Fruit fly (Drosophila melanogaster) whole organism, embryonic: ENCODE measurements around the gene slpr.

Experiments
- BEAF-32 ChIP-seq: fragments of 200-800 bp; sonication (Bioruptor generic); optimal IDR thresholded peaks from 3 replicates; lab custom pipeline; 2017; ENCODE audit warnings: missing biosample characterization, missing genetic modification characterization, mild to moderate bottlenecking, moderate library complexity, missing genetic modification reagents
- CG10147 ChIP-seq: fragments of 200-800 bp; sonication (Bioruptor generic); optimal IDR thresholded peaks from 2 replicates; lab custom pipeline; 2019; ENCODE audit warnings: missing biosample characterization, mild to moderate bottlenecking, missing genetic modification characterization, moderate library complexity
- CG11085 ChIP-seq: fragments of 200-800 bp; sonication (Bioruptor generic); IDR thresholded peaks from 2 replicates; pipeline ENCODE4 v1.3.6; 2022; ENCODE audit warnings: missing biosample characterization, missing genetic modification characterization
- CG11093 ChIP-seq: fragments of 200-800 bp; sonication (Bioruptor generic); IDR thresholded peaks from 3 replicates; pipeline ENCODE4 v1.3.6; 2022; ENCODE audit warnings: missing biosample characterization, missing genetic modification characterization
- CG11456 ChIP-seq: fragments of 200-800 bp; sonication (Bioruptor generic); IDR thresholded peaks from 3 replicates; pipeline ENCODE4 v1.3.6; 2022; ENCODE audit warnings: missing biosample characterization, missing genetic modification characterization
- CG12071 ChIP-seq: fragments of 200-800 bp; sonication (Bioruptor generic); optimal IDR thresholded peaks from 3 replicates; lab custom pipeline; 2018; ENCODE audit warnings: missing biosample characterization, mild to moderate bottlenecking, missing genetic modification characterization
- CG1233 ChIP-seq: fragments of 200-800 bp; sonication (Bioruptor generic); optimal IDR thresholded peaks from 4 replicates; lab custom pipeline; 2018; ENCODE audit warnings: missing biosample characterization, mild to moderate bottlenecking, missing genetic modification characterization
- CG13296 ChIP-seq: fragments of 200-800 bp; sonication (Bioruptor generic); optimal IDR thresholded peaks from 3 replicates; lab custom pipeline; 2018; ENCODE audit warnings: missing biosample characterization, mild to moderate bottlenecking, missing genetic modification characterization
- CG14050 ChIP-seq: fragments of 200-800 bp; sonication (Bioruptor generic); IDR thresholded peaks from 3 replicates; pipeline ENCODE4 v1.3.6; 2022; ENCODE audit warnings: missing biosample characterization, missing genetic modification characterization
- CG17359 ChIP-seq: fragments of 200-800 bp; sonication (Bioruptor generic); optimal IDR thresholded peaks from 3 replicates; lab custom pipeline; 2018; ENCODE audit warnings: missing biosample characterization, mild to moderate bottlenecking, missing genetic modification characterization, moderate library complexity
- CG2202 ChIP-seq: fragments of 200-800 bp; sonication (Bioruptor generic); optimal IDR thresholded peaks from 2 replicates; lab custom pipeline; 2018; ENCODE audit warnings: missing biosample characterization, mild to moderate bottlenecking, missing genetic modification characterization
- CG4328 ChIP-seq: fragments of 200-800 bp; sonication (Bioruptor generic); optimal IDR thresholded peaks from 3 replicates; lab custom pipeline; 2017; ENCODE audit warnings: missing biosample characterization, missing genetic modification reagents, missing genetic modification characterization
- CG4424 ChIP-seq: fragments of 200-800 bp; sonication (Bioruptor generic); optimal IDR thresholded peaks from 3 replicates; lab custom pipeline; 2016; ENCODE audit warnings: missing biosample characterization, missing genetic modification characterization
- CG5180 ChIP-seq: fragments of 200-800 bp; sonication (Bioruptor generic); optimal IDR thresholded peaks from 3 replicates; lab custom pipeline; 2017; ENCODE audit warnings: missing biosample characterization, missing genetic modification characterization, mild to moderate bottlenecking, moderate library complexity, missing genetic modification reagents
- CG5953 ChIP-seq: fragments of 200-800 bp; sonication (Bioruptor generic); IDR thresholded peaks from 2 replicates; pipeline ENCODE4 v1.3.6; 2022; ENCODE audit warnings: missing biosample characterization, missing genetic modification characterization
- CG8290 ChIP-seq, 3 experiments: fragments of 200-800 bp; sonication (Bioruptor generic); optimal IDR thresholded peaks; 2 replicates each; lab custom pipeline; 2016 to 2019; ENCODE audit warnings: missing biosample characterization in 3 of 3, missing genetic modification characterization in 3 of 3, mild to moderate bottlenecking in 2 of 3, moderate library complexity in 1 of 3
- CG9817 ChIP-seq: fragments of 200-800 bp; sonication (Bioruptor generic); optimal IDR thresholded peaks from 2 replicates; lab custom pipeline; 2018; ENCODE audit warnings: missing biosample characterization, mild to moderate bottlenecking, missing genetic modification characterization, moderate library complexity
- CHES-1-like ChIP-seq: fragments of 200-800 bp; sonication (Bioruptor generic); optimal IDR thresholded peaks from 2 replicates; lab custom pipeline; 2016; ENCODE audit warnings: missing biosample characterization, missing genetic modification characterization
- Dll ChIP-seq: fragments of 200-800 bp; sonication (Bioruptor generic); IDR thresholded peaks from 4 replicates; pipeline ENCODE4 v1.3.6; 2022; ENCODE audit warnings: missing biosample characterization, missing genetic modification characterization; ENCODE audit not compliant: partially characterized antibody
- Ets65A ChIP-seq: fragments of 200-800 bp; sonication (Bioruptor generic); peaks from one replicate; lab custom pipeline; 2016; ENCODE audit warnings: missing biosample characterization, missing genetic modification characterization
- Gsc ChIP-seq: fragments of 200-800 bp; sonication (Bioruptor generic); IDR thresholded peaks from 2 replicates; pipeline ENCODE4 v1.3.6; 2022; ENCODE audit warnings: missing biosample characterization, missing genetic modification characterization
- Hr39 ChIP-seq: fragments of >200 bp; optimal IDR thresholded peaks from 2 replicates; lab custom pipeline; 2017
- MBD-R2 ChIP-seq: fragments of 200-800 bp; sonication (Bioruptor generic); IDR thresholded peaks from 2 replicates; pipeline ENCODE4 v1.3.6; 2022; ENCODE audit warnings: missing biosample characterization, missing genetic modification characterization
- Nf-YA ChIP-seq: fragments of 200-800 bp; sonication (Bioruptor generic); IDR thresholded peaks from 2 replicates; pipeline ENCODE4 v1.3.6; 2022; ENCODE audit warnings: missing biosample characterization, missing genetic modification characterization
- Sox102F ChIP-seq: fragments of 200-800 bp; sonication (Bioruptor generic); optimal IDR thresholded peaks from 2 replicates; lab custom pipeline; 2018; ENCODE audit warnings: missing biosample characterization, mild to moderate bottlenecking, missing genetic modification characterization, moderate library complexity
- ac ChIP-seq: fragments of 200-800 bp; sonication (Bioruptor generic); optimal IDR thresholded peaks from 3 replicates; lab custom pipeline; 2017; ENCODE audit warnings: missing biosample characterization, mild to moderate bottlenecking, missing genetic modification characterization
- cg ChIP-seq: fragments of 200-800 bp; sonication (Bioruptor generic); optimal IDR thresholded peaks from 3 replicates; lab custom pipeline; 2019; ENCODE audit warnings: missing biosample characterization, mild to moderate bottlenecking, missing genetic modification characterization, moderate library complexity
- crp ChIP-seq, 2 experiments: fragments of 200-800 bp; sonication (Bioruptor generic); optimal IDR thresholded peaks; 2 replicates in 1 of 2; 3 replicates in 1 of 2; lab custom pipeline; 2017; ENCODE audit warnings: missing biosample characterization in 2 of 2, missing genetic modification characterization in 2 of 2, mild to moderate bottlenecking in 1 of 2, moderate library complexity in 1 of 2
- dati ChIP-seq: fragments of 200-800 bp; sonication (Bioruptor generic); IDR thresholded peaks from 2 replicates; pipeline ENCODE4 v1.3.6; 2022; ENCODE audit warnings: missing biosample characterization, missing genetic modification characterization
- en ChIP-seq: fragments of 200-800 bp; sonication (Bioruptor generic); optimal IDR thresholded peaks from 2 replicates; lab custom pipeline; 2016; ENCODE audit warnings: missing biosample characterization, missing genetic modification characterization
- esg ChIP-seq: fragments of 200-800 bp; sonication (Bioruptor generic); conservative IDR thresholded peaks from 2 replicates; pipeline ENCODE4 v1.3.6; 2022; ENCODE audit warnings: missing biosample characterization, missing genetic modification characterization
- ind ChIP-seq: fragments of 200-800 bp; sonication (Bioruptor generic); optimal IDR thresholded peaks from 3 replicates; lab custom pipeline; 2016; ENCODE audit warnings: missing biosample characterization, missing genetic modification characterization
- jumu ChIP-seq: fragments of 200-800 bp; sonication (Bioruptor generic); optimal IDR thresholded peaks from 3 replicates; lab custom pipeline; 2016; ENCODE audit warnings: missing biosample characterization, missing genetic modification characterization
- lola ChIP-seq, 3 experiments: fragments of >200 bp in 2 of 3; fragments of 200-800 bp in 1 of 3; sonication (Bioruptor generic) in 1 of 3; optimal IDR thresholded peaks; 2 replicates each; lab custom pipeline; 2017 to 2019; ENCODE audit warnings: missing biosample characterization in 3 of 3, missing genetic modification characterization in 3 of 3, mild to moderate bottlenecking in 1 of 3, moderate library complexity in 1 of 3
- lov ChIP-seq, 2 experiments: fragments of 200-800 bp in 1 of 2; fragments of >200 bp in 1 of 2; sonication (Bioruptor generic) in 1 of 2; IDR thresholded peaks in 1 of 2; optimal IDR thresholded peaks in 1 of 2; 2 replicates in 1 of 2; 3 replicates in 1 of 2; pipeline versions ENCODE4 v1.3.6 to Lab custom; 2017 to 2022; ENCODE audit warnings: missing biosample characterization in 1 of 2, missing genetic modification characterization in 1 of 2
- nom ChIP-seq: fragments of 200-800 bp; sonication (Bioruptor generic); optimal IDR thresholded peaks from 2 replicates; lab custom pipeline; 2017; ENCODE audit warnings: missing biosample characterization, missing genetic modification characterization, mild to moderate bottlenecking, moderate library complexity, missing genetic modification reagents
- pb ChIP-seq: fragments of 200-800 bp; sonication (Bioruptor generic); optimal IDR thresholded peaks from 3 replicates; lab custom pipeline; 2016; ENCODE audit warnings: missing biosample characterization, missing genetic modification characterization
- pfk ChIP-seq: fragments of 200-800 bp; sonication (Bioruptor generic); optimal IDR thresholded peaks from 2 replicates; lab custom pipeline; 2018; ENCODE audit warnings: missing biosample characterization, mild to moderate bottlenecking, missing genetic modification characterization, moderate library complexity
- pzg ChIP-seq: fragments of 200-800 bp; sonication (Bioruptor generic); optimal IDR thresholded peaks from 3 replicates; lab custom pipeline; 2018; ENCODE audit warnings: missing biosample characterization, mild to moderate bottlenecking, missing genetic modification characterization, moderate library complexity
- run ChIP-seq: fragments of 200-800 bp; sonication (Bioruptor generic); optimal IDR thresholded peaks from 3 replicates; lab custom pipeline; 2018; ENCODE audit warnings: missing biosample characterization, mild to moderate bottlenecking, missing genetic modification characterization
- sens ChIP-seq: fragments of 200-800 bp; sonication (Bioruptor generic); peaks from one replicate; lab custom pipeline; 2016; ENCODE audit warnings: missing biosample characterization, missing genetic modification characterization
- sim ChIP-seq: fragments of 200-800 bp; sonication (Bioruptor generic); IDR thresholded peaks from 2 replicates; pipeline ENCODE4 v1.3.6; 2022; ENCODE audit warnings: missing biosample characterization, missing genetic modification characterization
- ssp ChIP-seq: fragments of 200-800 bp; sonication (Bioruptor generic); IDR thresholded peaks from 2 replicates; pipeline ENCODE4 v1.3.6; 2022; ENCODE audit warnings: missing biosample characterization, missing genetic modification characterization
- stc ChIP-seq: fragments of 200-800 bp; sonication (Bioruptor generic); IDR thresholded peaks from 2 replicates; pipeline ENCODE4 v1.3.6; 2022; ENCODE audit warnings: missing biosample characterization, missing genetic modification characterization
- zfh2 ChIP-seq: fragments of 200-800 bp; sonication (Bioruptor generic); optimal IDR thresholded peaks from 2 replicates; lab custom pipeline; 2016; ENCODE audit warnings: missing biosample characterization, missing genetic modification characterization

slpr gene

DNA sequence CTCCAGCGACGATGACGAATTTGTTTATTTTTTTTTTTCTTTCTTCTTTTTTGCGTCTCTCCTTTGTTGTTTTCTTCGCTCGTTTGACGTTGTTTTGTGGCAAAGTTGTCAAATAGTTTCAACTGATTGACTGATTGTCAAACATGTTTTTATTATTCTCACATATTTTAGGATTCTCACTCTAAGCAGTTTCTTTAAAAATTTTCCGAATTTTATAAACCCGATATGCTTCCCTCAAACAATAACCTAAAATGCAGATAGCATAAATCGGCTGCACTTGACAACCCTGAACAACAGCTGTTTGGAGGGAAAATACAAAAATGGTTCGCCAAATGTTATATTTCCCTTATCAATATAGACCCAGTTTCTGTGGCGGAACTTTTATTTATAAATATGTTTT, 33.4 kb downstream of the slpr start, which contains the start of gene CG17982 (continued):
- no peak for TF ChIP-seq Dll (GFP tag; lab: Robert Waterston, UW)
- peak; percentile 83 for TF ChIP-seq CG1233 (GFP tag; lab: Kevin White, UChicago)
- peak; percentile 97 for TF ChIP-seq sens
- peak; percentile 84 for TF ChIP-seq ind (GFP tag; lab: Kevin White, UChicago)
- no peak for TF ChIP-seq Gsc (GFP tag; lab: Robert Waterston, UW)
- peak; percentile 32 for TF ChIP-seq BEAF-32
- TF ChIP-seq CG14050, result peak; percentile 71
- TF ChIP-seq Hr39 (lab: Kevin White, UChicago), result no peak
- peak; percentile 82 for TF ChIP-seq CG4424 (GFP tag; lab: Kevin White, UChicago)
- TF ChIP-seq CG12071 (GFP tag; lab: Kevin White, UChicago), result peak; percentile 76
- peak; percentile 89 for TF ChIP-seq CG9817 (tag; lab: Kevin White, UChicago)
- peak; percentile 57; the same call in 1 of the 2 replicates for TF ChIP-seq Nf-YA (GFP tag; lab: Robert Waterston, UW)
- peak; percentile 69 for TF ChIP-seq en (GFP tag; lab: Kevin White, UChicago)
- peak; percentile 74 for TF ChIP-seq esg (GFP tag; lab: Robert Waterston, UW)
- peak; percentile 88 for TF ChIP-seq zfh2 (GFP tag; lab: Kevin White, UChicago)
- peak; percentile 79 for TF ChIP-seq CG11456 (GFP tag; lab: Robert Waterston, UW)
- no peak for TF ChIP-seq lov (optimal IDR thresholded peaks at IDR 0.05; lab: Kevin White, UChicago)
- TF ChIP-seq lov (GFP tag; IDR thresholded peaks at IDR 0.05; lab: Robert Waterston, UW), result peak; percentile 76; the same call in 1 of the 3 replicates
- peak; percentile 86 for TF ChIP-seq nom
- TF ChIP-seq CG4328 (GFP tag; lab: Kevin White, UChicago), result peak; percentile 80
- TF ChIP-seq CG10147 (GFP tag; lab: Kevin White, UChicago), result peak; percentile 76
- TF ChIP-seq CG11085, result peak; percentile 64
- TF ChIP-seq dati, result peak; percentile 32; the same call in 1 of the 2 replicates
- TF ChIP-seq stc (GFP tag; lab: Robert Waterston, UW), result peak; percentile 74
- TF ChIP-seq ssp (GFP tag; lab: Robert Waterston, UW), result peak; percentile 20; the same call in 1 of the 2 replicates
- peak; percentile 62 for TF ChIP-seq pb
- TF ChIP-seq pfk (GFP tag; lab: Kevin White, UChicago), result peak; percentile 27
- peak; percentile 47 for TF ChIP-seq pzg (GFP tag; lab: Kevin White, UChicago)
- TF ChIP-seq MBD-R2, result peak; percentile 80
- peak; percentile 66 for TF ChIP-seq run (tag; lab: Kevin White, UChicago)
- TF ChIP-seq cg (GFP tag; lab: Kevin White, UChicago), result no peak
- TF ChIP-seq sim (GFP tag; lab: Robert Waterston, UW), result no peak
- TF ChIP-seq Ets65A (GFP tag; lab: Kevin White, UChicago), result peak; percentile 97
- TF ChIP-seq lola (GFP tag; optimal IDR thresholded peaks at IDR 0.05; lab: Kevin White, UChicago), result peak in 1 of 3 experiments; percentile 77
- TF ChIP-seq CG13296 (GFP tag; lab: Kevin White, UChicago), result peak; percentile 82
- peak; percentile 65 for TF ChIP-seq CG8290 (GFP tag; optimal IDR thresholded peaks at IDR 0.05; lab: Kevin White, UChicago)
- peak; percentile 41 to 82 for TF ChIP-seq CG8290 (tag; optimal IDR thresholded peaks at IDR 0.05; lab: Kevin White, UChicago)
- TF ChIP-seq CG17359 (tag; lab: Kevin White, UChicago), result peak; percentile 92
- TF ChIP-seq CG2202 (tag; lab: Kevin White, UChicago), result peak; percentile 71
- peak; percentile 90 for TF ChIP-seq CHES-1-like (GFP tag; lab: Kevin White, UChicago)
- TF ChIP-seq CG5180 (GFP tag; lab: Kevin White, UChicago), result peak; percentile 46
- TF ChIP-seq ac (GFP tag; lab: Kevin White, UChicago), result peak; percentile 5
- TF ChIP-seq CG5953 (GFP tag; lab: Robert Waterston, UW), result peak; percentile 59; the same call in 1 of the 2 replicates
- peak; percentile 77 for TF ChIP-seq jumu
- TF ChIP-seq crp (GFP tag; optimal IDR thresholded peaks at IDR 0.05; lab: Kevin White, UChicago), result peak; percentile 47 to 89
- peak; percentile 44; the same call in 1 of the 3 replicates for TF ChIP-seq CG11093
- peak; percentile 89 for TF ChIP-seq Sox102F (GFP tag; lab: Kevin White, UChicago)
